Comparison of ENCODE assay signal across 5 fruit fly cellular contexts in the genomic region with DNA sequence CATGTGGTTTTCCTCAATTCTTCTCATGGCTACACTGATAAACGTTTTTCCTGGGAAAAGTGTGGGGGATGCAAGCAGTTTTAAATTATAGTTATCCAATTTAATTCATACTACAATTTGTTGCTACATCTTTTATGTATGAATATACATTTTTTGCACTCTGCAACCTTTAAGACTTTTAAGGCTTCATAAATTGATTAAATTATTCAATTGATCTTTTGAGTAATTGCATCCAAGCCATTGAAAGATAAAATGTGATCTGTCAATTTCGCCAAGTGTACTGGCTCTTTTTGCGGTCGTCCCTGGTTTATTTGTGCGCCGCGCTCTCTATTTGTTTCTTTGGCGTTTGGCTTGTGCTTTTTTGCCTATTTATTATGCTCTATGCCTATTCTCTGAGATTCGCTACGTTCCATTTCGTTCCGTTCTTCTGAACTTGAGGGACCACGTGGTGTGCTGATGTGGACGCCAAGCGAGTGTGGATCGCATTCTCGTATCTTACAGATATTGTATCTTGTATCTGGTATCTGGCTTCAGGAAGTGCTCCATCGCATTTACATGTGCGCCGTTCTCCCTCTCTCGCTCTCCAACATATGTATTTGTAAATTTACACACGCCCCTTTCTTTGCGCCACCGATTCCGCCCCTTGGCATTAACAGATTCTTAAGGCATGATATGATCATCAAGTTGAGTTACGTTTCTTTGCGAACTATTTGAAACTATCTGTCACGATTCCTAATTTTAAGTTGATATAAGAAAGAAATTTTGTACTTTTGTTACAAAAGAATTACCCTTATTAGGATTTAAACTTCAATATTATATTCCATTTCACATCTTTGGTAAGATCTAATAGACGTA.
TF ChIP-seq lines count a peak whose summit lies in the region.

No protein-coding gene starts in this region.

TF ChIP-seq in whole organism, adult, 20 proteins besides CTCF, POLR2A, EP300 and RAD21 (continued from another document):
- TF ChIP-seq ovo (GFP tag; optimal IDR thresholded peaks at IDR 0.05; lab: Kevin White, UChicago): no peak
- TF ChIP-seq CG1620 (GFP tag; optimal IDR thresholded peaks at IDR 0.05; lab: Kevin White, UChicago): no peak
- TF ChIP-seq Crg-1 (GFP tag; optimal IDR thresholded peaks at IDR 0.05; lab: Kevin White, UChicago): peak; percentile 14
- TF ChIP-seq bab1 (GFP tag; optimal IDR thresholded peaks at IDR 0.05; lab: Kevin White, UChicago): no peak

TF ChIP-seq in whole organism, embryonic, 481 proteins besides CTCF, POLR2A, EP300 and RAD21 (continued from another document and continues in another):
- TF ChIP-seq sr (GFP tag; IDR thresholded peaks at IDR 0.05; lab: Robert Waterston, UW): no peak
- TF ChIP-seq cas (GFP tag; IDR thresholded peaks at IDR 0.05; lab: Robert Waterston, UW): peak; percentile 75
- TF ChIP-seq CG6765 (GFP tag; optimal IDR thresholded peaks at IDR 0.05; lab: Kevin White, UChicago): peak; percentile 67
- peak; percentile 10 for TF ChIP-seq CG7987 (GFP tag; optimal IDR thresholded peaks at IDR 0.05; lab: Kevin White, UChicago)
- TF ChIP-seq slou (GFP tag; optimal IDR thresholded peaks at IDR 0.05; lab: Kevin White, UChicago): peak; percentile 68
- peak; percentile 89 for TF ChIP-seq Fer1 (GFP tag; optimal IDR thresholded peaks at IDR 0.05; lab: Kevin White, UChicago)
- TF ChIP-seq sc (optimal IDR thresholded peaks at IDR 0.05; lab: Kevin White, UChicago): no peak
- TF ChIP-seq sc (GFP tag; optimal IDR thresholded peaks at IDR 0.05; lab: Kevin White, UChicago): no peak
- TF ChIP-seq lilli (GFP tag; optimal IDR thresholded peaks at IDR 0.05; lab: Kevin White, UChicago): peak; percentile 94
- peak; percentile 79 for TF ChIP-seq CG6175 (GFP tag; IDR thresholded peaks at IDR 0.05; lab: Robert Waterston, UW)
- TF ChIP-seq CG15601 (tag; optimal IDR thresholded peaks at IDR 0.05; lab: Kevin White, UChicago): no peak
- TF ChIP-seq phol (tag; optimal IDR thresholded peaks at IDR 0.05; lab: Kevin White, UChicago): peak; percentile 75
- TF ChIP-seq CG6813 (GFP tag; optimal IDR thresholded peaks at IDR 0.05; lab: Kevin White, UChicago): peak; percentile 82
- TF ChIP-seq ind (GFP tag; optimal IDR thresholded peaks at IDR 0.05; lab: Kevin White, UChicago): peak; percentile 86
- TF ChIP-seq Neu2 (GFP tag; optimal IDR thresholded peaks at IDR 0.05; lab: Kevin White, UChicago; ENCODE audit: borderline replicate concordance): no peak
- TF ChIP-seq bigmax (GFP tag; optimal IDR thresholded peaks at IDR 0.05; lab: Kevin White, UChicago): no peak
- peak; percentile 29 to 79 for TF ChIP-seq Trl (optimal IDR thresholded peaks at IDR 0.05; lab: Kevin White, UChicago)
- peak; percentile 75 for TF ChIP-seq Trl (GFP tag; optimal IDR thresholded peaks at IDR 0.05; lab: Kevin White, UChicago)
- TF ChIP-seq CG1024 (GFP tag; IDR thresholded peaks at IDR 0.05; lab: Robert Waterston, UW): no peak
- peak; percentile 75 for TF ChIP-seq Nf-YC (tag; optimal IDR thresholded peaks at IDR 0.05; lab: Kevin White, UChicago)
- peak; percentile 80 for TF ChIP-seq esg (GFP tag; conservative IDR thresholded peaks at IDR 0.05; lab: Robert Waterston, UW)
- TF ChIP-seq CG10366 (GFP tag; IDR thresholded peaks at IDR 0.05; lab: Robert Waterston, UW): peak; percentile 72
- peak; percentile 77 for TF ChIP-seq CG16815 (GFP tag; optimal IDR thresholded peaks at IDR 0.05; lab: Kevin White, UChicago)
- TF ChIP-seq chinmo (GFP tag; IDR thresholded peaks at IDR 0.05; lab: Robert Waterston, UW; ENCODE audit: partially characterized antibody): peak; percentile 87; the same call in 2 of the 4 replicates
- TF ChIP-seq ci (GFP tag; IDR thresholded peaks at IDR 0.05; lab: Robert Waterston, UW): peak; percentile 59; the same call in 1 of the 3 replicates
- peak; percentile 67 for TF ChIP-seq CG14050 (GFP tag; IDR thresholded peaks at IDR 0.05; lab: Robert Waterston, UW)
- TF ChIP-seq Rx (GFP tag; IDR thresholded peaks at IDR 0.05; lab: Robert Waterston, UW): no peak
- no peak for TF ChIP-seq sens-2 (GFP tag; IDR thresholded peaks at IDR 0.05; lab: Robert Waterston, UW)
- TF ChIP-seq eve (GFP tag; optimal IDR thresholded peaks at IDR 0.05; lab: Kevin White, UChicago): peak in 1 of 2 experiments; percentile 87

TF ChIP-seq in whole organism, prepupa, 60 proteins besides CTCF, POLR2A, EP300 and RAD21 (continued from another document and continues in another):
- TF ChIP-seq CG6276 (GFP tag; optimal IDR thresholded peaks at IDR 0.05; lab: Kevin White, UChicago) (peak; percentile 92), pdm3 (GFP tag; optimal IDR thresholded peaks at IDR 0.05; lab: Kevin White, UChicago) (peak; percentile 82), Ets96B (tag; optimal IDR thresholded peaks at IDR 0.05; lab: Kevin White, UChicago) (peak; percentile 47), CG3032 (tag; optimal IDR thresholded peaks at IDR 0.05; lab: Kevin White, UChicago) (peak; percentile 74), acj6 (GFP tag; optimal IDR thresholded peaks at IDR 0.05; lab: Kevin White, UChicago) (peak; percentile 80), CG1621 (tag; optimal IDR thresholded peaks at IDR 0.05; lab: Kevin White, UChicago) (no peak), CG31627 (GFP tag; optimal IDR thresholded peaks at IDR 0.05; lab: Kevin White, UChicago) (no peak), Eip93F (GFP tag; optimal IDR thresholded peaks at IDR 0.05; lab: Kevin White, UChicago) (no peak), dsx (GFP tag; optimal IDR thresholded peaks at IDR 0.05; lab: Kevin White, UChicago; ENCODE audit: poor library complexity, severe bottlenecking) (peak; percentile 9), Sox14 (GFP tag; optimal IDR thresholded peaks at IDR 0.05; lab: Kevin White, UChicago) (peak; percentile 82), Gug (GFP tag; IDR thresholded peaks at IDR 0.05; lab: Robert Waterston, UW) (peak; percentile 93), vri (GFP tag; optimal IDR thresholded peaks at IDR 0.05; lab: Kevin White, UChicago) (no peak), svp (GFP tag; lab: Kevin White, UChicago) (peak; percentile 63), CG11762 (GFP tag; optimal IDR thresholded peaks at IDR 0.05; lab: Kevin White, UChicago; ENCODE audit: insufficient read depth) (peak; percentile 54), CG7368 (GFP tag; optimal IDR thresholded peaks at IDR 0.05; lab: Kevin White, UChicago) (no peak), ss (GFP tag; optimal IDR thresholded peaks at IDR 0.05; lab: Kevin White, UChicago) (no peak), CG15336 (GFP tag; IDR thresholded peaks at IDR 0.05; lab: Robert Waterston, UW) (peak; percentile 96), CG16779 (tag; optimal IDR thresholded peaks at IDR 0.05; lab: Kevin White, UChicago) (peak; percentile 60), CG11294 (GFP tag; IDR thresholded peaks at IDR 0.05; lab: Robert Waterston, UW) (peak; percentile 84), CG11902 (GFP tag; optimal IDR thresholded peaks at IDR 0.05; lab: Kevin White, UChicago) (no peak), Hr38 (GFP tag; optimal IDR thresholded peaks at IDR 0.05; lab: Kevin White, UChicago) (peak; percentile 39), CG8319 (GFP tag; optimal IDR thresholded peaks at IDR 0.05; lab: Kevin White, UChicago) (peak; percentile 11), CG4318 (GFP tag; optimal IDR thresholded peaks at IDR 0.05; lab: Kevin White, UChicago) (peak; percentile 93), Sox15 (GFP tag; optimal IDR thresholded peaks at IDR 0.05; lab: Kevin White, UChicago) (no peak), CG10669 (GFP tag; optimal IDR thresholded peaks at IDR 0.05; lab: Kevin White, UChicago) (peak; percentile 34), fkh (GFP tag; optimal IDR thresholded peaks at IDR 0.05; lab: Kevin White, UChicago) (peak; percentile 48), Met (GFP tag; optimal IDR thresholded peaks at IDR 0.05; lab: Kevin White, UChicago) (peak; percentile 11), Blimp-1 (GFP tag; optimal IDR thresholded peaks at IDR 0.05; lab: Kevin White, UChicago) (no peak), dac (GFP tag; optimal IDR thresholded peaks at IDR 0.05; lab: Kevin White, UChicago) (peak; percentile 90), CG6163 (GFP tag; IDR thresholded peaks at IDR 0.05; lab: Robert Waterston, UW) (peak; percentile 89), Hr39 (GFP tag; optimal IDR thresholded peaks at IDR 0.05; lab: Kevin White, UChicago) (no peak)

TF ChIP-seq in whole organism, pupa, 21 proteins besides CTCF, POLR2A, EP300 and RAD21 (continued from another document):
- TF ChIP-seq CG17806 (tag; optimal IDR thresholded peaks at IDR 0.05; lab: Kevin White, UChicago) (peak; percentile 57), CG8301 (tag; optimal IDR thresholded peaks at IDR 0.05; lab: Kevin White, UChicago) (peak; percentile 97), gl (tag; optimal IDR thresholded peaks at IDR 0.05; lab: Kevin White, UChicago) (no peak)
TF ChIP-seq in whole organism, pupa: peak in this region for 17.

TF ChIP-seq in whole organism, wandering third instar larva, 38 proteins besides CTCF, POLR2A, EP300 and RAD21 (continued from another document):
- TF ChIP-seq foxo (GFP tag; optimal IDR thresholded peaks at IDR 0.05; lab: Kevin White, UChicago): peak in 1 of 2 experiments; percentile 31
- no peak for TF ChIP-seq dmrt93B (GFP tag; optimal IDR thresholded peaks at IDR 0.05; lab: Kevin White, UChicago)
- no peak for TF ChIP-seq tai (GFP tag; optimal IDR thresholded peaks at IDR 0.05; lab: Kevin White, UChicago)
- no peak for TF ChIP-seq brk (GFP tag; optimal IDR thresholded peaks at IDR 0.05; lab: Kevin White, UChicago)
- TF ChIP-seq rgr (GFP tag; optimal IDR thresholded peaks at IDR 0.05; lab: Kevin White, UChicago): peak; percentile 10
- no peak for TF ChIP-seq CrebA (GFP tag; optimal IDR thresholded peaks at IDR 0.05; lab: Kevin White, UChicago; ENCODE audit: borderline replicate concordance)
- no peak for TF ChIP-seq GATAd (GFP tag; optimal IDR thresholded peaks at IDR 0.05; lab: Kevin White, UChicago)
- TF ChIP-seq HLH106 (tag; optimal IDR thresholded peaks at IDR 0.05; lab: Kevin White, UChicago): peak; percentile 11
- TF ChIP-seq Hr78 (GFP tag; optimal IDR thresholded peaks at IDR 0.05; lab: Kevin White, UChicago): no peak
- no peak for TF ChIP-seq lola (GFP tag; optimal IDR thresholded peaks at IDR 0.05; lab: Kevin White, UChicago)
- no peak for TF ChIP-seq CG9705 (GFP tag; optimal IDR thresholded peaks at IDR 0.05; lab: Kevin White, UChicago)
- no peak for TF ChIP-seq dsf (GFP tag; optimal IDR thresholded peaks at IDR 0.05; lab: Kevin White, UChicago; ENCODE audit: borderline replicate concordance)
- no peak for TF ChIP-seq jim (GFP tag; optimal IDR thresholded peaks at IDR 0.05; lab: Kevin White, UChicago)
- no peak for TF ChIP-seq usp (GFP tag; optimal IDR thresholded peaks at IDR 0.05; lab: Kevin White, UChicago)
- no peak for TF ChIP-seq dl (GFP tag; optimal IDR thresholded peaks at IDR 0.05; lab: Kevin White, UChicago; ENCODE audit: insufficient read depth in 1 of 2, partially characterized antibody in 2 of 2)
- no peak for TF ChIP-seq Hnf4 (GFP tag; optimal IDR thresholded peaks at IDR 0.05; lab: Kevin White, UChicago)
- TF ChIP-seq br (GFP tag; optimal IDR thresholded peaks at IDR 0.05; lab: Kevin White, UChicago): no peak
- no peak for TF ChIP-seq psq (GFP tag; optimal IDR thresholded peaks at IDR 0.05; lab: Kevin White, UChicago)
